Fruit fly (Drosophila melanogaster): Measurements from ENCODE around the gene Ccn.

dm6 chr3L:17671322-17671721 lies 18.5 kb upstream of the Ccn start, which contains the start of gene CG34251:
- TF ChIP-seq bab1 (GFP tag; optimal IDR thresholded peaks at IDR 0.05) (no peak), cic (GFP tag; optimal IDR thresholded peaks at IDR 0.05) (no peak), Crg-1 (GFP tag; optimal IDR thresholded peaks at IDR 0.05) (no peak), CG1620 (GFP tag; optimal IDR thresholded peaks at IDR 0.05) (no peak), CG11617 (GFP tag; optimal IDR thresholded peaks at IDR 0.05) (no peak), kay (GFP tag; ENCODE audit: borderline replicate concordance) (no peak), pad (GFP tag; optimal IDR thresholded peaks at IDR 0.05) (no peak), CG5204 (GFP tag; optimal IDR thresholded peaks at IDR 0.05) (no peak), Clk (GFP tag; optimal IDR thresholded peaks at IDR 0.05) (no peak), Mnt (GFP tag; optimal IDR thresholded peaks at IDR 0.05) (no peak), CG33017 (tag; optimal IDR thresholded peaks at IDR 0.05) (no peak), CG14711 (tag; optimal IDR thresholded peaks at IDR 0.05) (no peak), ovo (GFP tag; optimal IDR thresholded peaks at IDR 0.05) (no peak), CG12768 (GFP tag; optimal IDR thresholded peaks at IDR 0.05) (no peak)
